Worm (Caenorhabditis elegans): ENCODE measurements around the gene C35D6.4.

DNA sequence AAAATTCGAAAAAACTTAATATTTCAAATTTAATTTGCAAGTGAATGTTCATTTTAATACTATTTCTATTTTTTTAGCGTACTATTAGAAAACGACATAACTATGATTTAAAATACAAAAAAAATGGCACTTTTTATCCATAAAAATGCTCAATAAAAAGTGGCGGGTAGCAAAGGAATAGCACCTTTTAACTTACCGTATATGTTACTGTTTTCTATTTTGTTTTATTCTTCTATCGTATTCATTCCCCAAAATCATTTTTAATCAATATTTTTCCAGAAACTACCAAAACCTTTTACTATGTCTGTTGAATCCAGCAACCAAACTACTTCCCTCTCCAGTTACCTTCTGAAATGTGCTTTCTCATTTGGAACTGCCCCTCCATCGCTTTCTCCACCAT is at the start of gene C35D6.4:
- no peak for TF ChIP-seq Y55F3AM.14 (GFP tag; optimal IDR thresholded peaks at IDR 0.05)
- no peak for TF ChIP-seq ama-1 (optimal IDR thresholded peaks at IDR 0.05)
- no peak for TF ChIP-seq lin-13 (GFP tag; optimal IDR thresholded peaks at IDR 0.05)
- no peak for TF ChIP-seq nhr-77 (tag; optimal IDR thresholded peaks at IDR 0.05)
- TF ChIP-seq crh-2 (tag; optimal IDR thresholded peaks at IDR 0.05) = no peak
